Fruit fly (Drosophila melanogaster): ENCODE measurements around the gene skd.

Gene skd

dm6 chr3L:21053763-21054162 lies 26.5 kb upstream of the skd start (continued):
- TF ChIP-seq Hey (tag; optimal IDR thresholded peaks at IDR 0.05), result no peak
- peak; percentile 85 for TF ChIP-seq CG7556 (GFP tag; optimal IDR thresholded peaks at IDR 0.05)
- TF ChIP-seq CG4854 (GFP tag; optimal IDR thresholded peaks at IDR 0.05), result peak; percentile 36
- no peak for TF ChIP-seq Fer2 (tag; optimal IDR thresholded peaks at IDR 0.05)
- TF ChIP-seq nmo (GFP tag; optimal IDR thresholded peaks at IDR 0.05), result peak; percentile 81
- TF ChIP-seq D (optimal IDR thresholded peaks at IDR 0.05), result no peak
- TF ChIP-seq D (GFP tag; optimal IDR thresholded peaks at IDR 0.05), result peak; percentile 68
- peak; percentile 41; the same call in 1 of the 2 replicates for TF ChIP-seq CG6272 (GFP tag; IDR thresholded peaks at IDR 0.05)
- no peak for TF ChIP-seq Gsc (GFP tag; IDR thresholded peaks at IDR 0.05)
- TF ChIP-seq Med (GFP tag), result peak; percentile 84
- TF ChIP-seq Dip2 (GFP tag; IDR thresholded peaks at IDR 0.05), result no peak
- TF ChIP-seq slp2 (GFP tag; optimal IDR thresholded peaks at IDR 0.05), result peak; percentile 51
- TF ChIP-seq MESR4 (GFP tag; optimal IDR thresholded peaks at IDR 0.05), result no peak
- peak; percentile 71 for TF ChIP-seq sob (GFP tag; IDR thresholded peaks at IDR 0.05)
- TF ChIP-seq Usf (GFP tag; optimal IDR thresholded peaks at IDR 0.05), result no peak
- no peak for TF ChIP-seq br (optimal IDR thresholded peaks at IDR 0.05)
- TF ChIP-seq CG12659 (GFP tag; optimal IDR thresholded peaks at IDR 0.05), result peak; percentile 72
- TF ChIP-seq slbo (GFP tag; IDR thresholded peaks at IDR 0.05), result peak; percentile 75
- no peak for TF ChIP-seq da (GFP tag; optimal IDR thresholded peaks at IDR 0.05)
- peak; percentile 55 for TF ChIP-seq CG4328 (GFP tag; optimal IDR thresholded peaks at IDR 0.05)
- peak; percentile 38 for TF ChIP-seq Deaf1 (tag; optimal IDR thresholded peaks at IDR 0.05)
- TF ChIP-seq CoRest (tag; optimal IDR thresholded peaks at IDR 0.05), result peak; percentile 75
- peak; percentile 61 for TF ChIP-seq bcd (GFP tag; optimal IDR thresholded peaks at IDR 0.05)
- TF ChIP-seq CG2678 (tag; optimal IDR thresholded peaks at IDR 0.05), result peak; percentile 83
- TF ChIP-seq CG7839 (tag; optimal IDR thresholded peaks at IDR 0.05), result peak; percentile 79
- TF ChIP-seq Bgb (GFP tag; IDR thresholded peaks at IDR 0.05; ENCODE audit: partially characterized antibody), result no peak
- peak; percentile 55 for TF ChIP-seq chm (GFP tag; IDR thresholded peaks at IDR 0.05)
- peak in 1 of 2 experiments; percentile 45 for TF ChIP-seq Hr78 (GFP tag; optimal IDR thresholded peaks at IDR 0.05)
- TF ChIP-seq sr (GFP tag; IDR thresholded peaks at IDR 0.05), result peak; percentile 87
- TF ChIP-seq CG9932 (GFP tag; IDR thresholded peaks at IDR 0.05), result peak; percentile 48
- TF ChIP-seq tna (GFP tag; IDR thresholded peaks at IDR 0.05; ENCODE audit: partially characterized antibody), result no peak
- TF ChIP-seq pzg (GFP tag; optimal IDR thresholded peaks at IDR 0.05), result no peak
- peak; percentile 30 for TF ChIP-seq CG17802 (tag; optimal IDR thresholded peaks at IDR 0.05)
- TF ChIP-seq CG11247 (GFP tag; IDR thresholded peaks at IDR 0.05), result 0 out of 2 replicates have a peak, but pooled peaks have one; percentile 13
- TF ChIP-seq CkIIα-i1 (GFP tag; IDR thresholded peaks at IDR 0.05), result no peak
- TF ChIP-seq CG15011 (GFP tag; optimal IDR thresholded peaks at IDR 0.05), result no peak
- no peak for TF ChIP-seq gfzf (GFP tag; optimal IDR thresholded peaks at IDR 0.05)
- no peak for TF ChIP-seq ato (GFP tag; IDR thresholded peaks at IDR 0.05; ENCODE audit: partially characterized antibody)
- peak; percentile 46 for TF ChIP-seq CG8281 (tag; optimal IDR thresholded peaks at IDR 0.05)
- peak; percentile 28 for TF ChIP-seq CG18011 (GFP tag; optimal IDR thresholded peaks at IDR 0.05)
- no peak for TF ChIP-seq dan (GFP tag; IDR thresholded peaks at IDR 0.05)
- no peak for TF ChIP-seq Blimp-1 (GFP tag; optimal IDR thresholded peaks at IDR 0.05)
- TF ChIP-seq maf-S (GFP tag; optimal IDR thresholded peaks at IDR 0.05), result no peak
- no peak for TF ChIP-seq Ets97D (GFP tag; optimal IDR thresholded peaks at IDR 0.05)
- TF ChIP-seq trh (GFP tag; optimal IDR thresholded peaks at IDR 0.05), result no peak
- peak; percentile 16 for TF ChIP-seq CG15696 (tag; optimal IDR thresholded peaks at IDR 0.05)
- TF ChIP-seq knrl (GFP tag; IDR thresholded peaks at IDR 0.05; ENCODE audit: partially characterized antibody), result no peak
- TF ChIP-seq crp (GFP tag; optimal IDR thresholded peaks at IDR 0.05), result peak in 1 of 2 experiments; percentile 1
- peak; percentile 84 for TF ChIP-seq CG11504 (tag; optimal IDR thresholded peaks at IDR 0.05)
- no peak; the same call in 1 of the 2 replicates for TF ChIP-seq Ravus (GFP tag; IDR thresholded peaks at IDR 0.05)
- no peak for TF ChIP-seq wdn (GFP tag; IDR thresholded peaks at IDR 0.05)
